Fruit fly (Drosophila melanogaster) whole organism, prepupa: ENCODE measurements around the gene CG5418.

ENCODE experiments used
- CG10631 ChIP-seq: fragments of 200-800 bp; sonication (Bioruptor generic); optimal IDR thresholded peaks from 2 replicates; lab custom pipeline; 2016; ENCODE audit warnings: missing biosample characterization, missing genetic modification characterization
- CG16779 ChIP-seq: fragments of 200-800 bp; sonication (Bioruptor generic); optimal IDR thresholded peaks from 3 replicates; lab custom pipeline; 2017; ENCODE audit warnings: missing biosample characterization, mild to moderate bottlenecking, missing genetic modification characterization
- CG31627 ChIP-seq: fragments of 200-800 bp; sonication (Bioruptor generic); optimal IDR thresholded peaks from 3 replicates; lab custom pipeline; 2016; ENCODE audit warnings: missing biosample characterization, missing genetic modification characterization
- Eip75B ChIP-seq: fragments of 200-800 bp; sonication (Bioruptor generic); optimal IDR thresholded peaks from 3 replicates; lab custom pipeline; 2016; ENCODE audit warnings: missing biosample characterization, missing genetic modification characterization
- Eip93F ChIP-seq: fragments of 200-800 bp; sonication (Bioruptor generic); optimal IDR thresholded peaks from 2 replicates; lab custom pipeline; 2016; ENCODE audit warnings: missing biosample characterization, mild to moderate bottlenecking, missing genetic modification characterization
- Ets96B ChIP-seq: fragments of 200-800 bp; optimal IDR thresholded peaks from 2 replicates; lab custom pipeline; 2019; ENCODE audit warnings: missing biosample characterization, mild to moderate bottlenecking, missing genetic modification characterization, moderate library complexity
- Smox ChIP-seq: fragments of 200-800 bp; sonication (Bioruptor generic); optimal IDR thresholded peaks from 3 replicates; lab custom pipeline; 2016; ENCODE audit warnings: missing biosample characterization, missing genetic modification characterization
- Sox102F ChIP-seq: fragments of 200-800 bp; sonication (Bioruptor generic); optimal IDR thresholded peaks from 2 replicates; lab custom pipeline; 2016; ENCODE audit warnings: missing biosample characterization, mild to moderate bottlenecking, missing genetic modification characterization
- Sox15 ChIP-seq: fragments of 200-800 bp; sonication (Bioruptor generic); optimal IDR thresholded peaks from 3 replicates; lab custom pipeline; 2016; ENCODE audit warnings: missing biosample characterization, missing genetic modification characterization
- acj6 ChIP-seq: fragments of 200-800 bp; sonication (Bioruptor generic); optimal IDR thresholded peaks from 3 replicates; lab custom pipeline; 2016; ENCODE audit warnings: missing biosample characterization, missing genetic modification characterization

DNA sequence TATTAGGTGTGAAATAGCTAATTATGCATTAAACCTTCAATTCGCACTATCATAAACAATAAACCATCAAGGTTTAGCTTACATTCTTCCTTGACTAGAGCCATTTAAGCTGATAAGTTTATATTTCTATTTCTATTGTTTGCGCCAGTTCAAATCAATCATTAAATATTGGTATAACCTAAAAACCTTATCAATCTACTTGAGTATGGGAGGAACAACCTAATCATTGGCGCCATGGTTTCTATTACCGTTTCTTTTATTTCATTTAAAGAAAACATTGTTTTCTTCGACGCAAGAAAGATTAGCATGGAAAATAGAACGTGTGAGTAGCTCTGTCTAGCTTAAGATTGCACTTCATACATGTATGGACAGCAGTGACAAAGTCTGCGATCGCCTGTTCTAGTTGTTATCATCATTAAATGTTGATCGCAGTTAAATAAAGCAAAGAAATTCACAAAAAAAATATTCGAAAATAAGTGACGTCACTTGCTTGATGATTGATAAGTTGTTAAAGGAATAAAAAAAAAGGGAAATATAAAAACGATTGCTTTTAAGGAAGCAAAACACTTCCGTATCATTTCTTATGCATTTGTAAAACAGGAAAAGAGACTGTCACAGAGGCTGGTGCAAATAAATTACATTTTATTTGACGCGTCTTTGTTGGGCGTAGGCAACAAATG lies 21.3 kb upstream of the CG5418 start:
- TF ChIP-seq Ets96B (no peak), CG31627 (GFP tag; lab: Kevin White, UChicago) (no peak), Eip75B (GFP tag; lab: Kevin White, UChicago) (no peak), acj6 (no peak), Sox102F (GFP tag; lab: Kevin White, UChicago) (no peak), Sox15 (GFP tag; lab: Kevin White, UChicago) (no peak), Eip93F (GFP tag; lab: Kevin White, UChicago) (no peak), CG16779 (tag; lab: Kevin White, UChicago) (no peak), Smox (GFP tag; lab: Kevin White, UChicago) (no peak), CG10631 (GFP tag; lab: Kevin White, UChicago) (no peak)
